Fruit fly (Drosophila melanogaster) whole organism, prepupa: Measurements from ENCODE around the gene CG13384.

Experiments
- CG11902 ChIP-seq: fragments of 200-800 bp; sonication (Bioruptor generic); optimal IDR thresholded peaks from 3 replicates; lab custom pipeline; 2016; ENCODE audit warnings: missing biosample characterization, missing genetic modification characterization
- CG15336 ChIP-seq: fragments of 200-800 bp; sonication (Bioruptor generic); IDR thresholded peaks from 2 replicates; pipeline ENCODE4 v1.3.6; 2022; ENCODE audit warnings: missing biosample characterization, missing genetic modification characterization
- CG16779 ChIP-seq: fragments of 200-800 bp; sonication (Bioruptor generic); optimal IDR thresholded peaks from 3 replicates; lab custom pipeline; 2017; ENCODE audit warnings: missing biosample characterization, mild to moderate bottlenecking, missing genetic modification characterization
- CG6276 ChIP-seq: fragments of 200-800 bp; sonication (Bioruptor generic); optimal IDR thresholded peaks from 2 replicates; lab custom pipeline; 2017; ENCODE audit warnings: missing biosample characterization, mild to moderate bottlenecking, missing genetic modification characterization
- CG6854 ChIP-seq: fragments of 200-800 bp; sonication (Bioruptor generic); optimal IDR thresholded peaks from 2 replicates; lab custom pipeline; 2017; ENCODE audit warnings: missing biosample characterization, mild to moderate bottlenecking, missing genetic modification characterization
- CG8319 ChIP-seq: fragments of 200-800 bp; sonication (Bioruptor generic); optimal IDR thresholded peaks from 3 replicates; lab custom pipeline; 2016; ENCODE audit warnings: missing biosample characterization, missing genetic modification characterization
- Eip93F ChIP-seq: fragments of 200-800 bp; sonication (Bioruptor generic); optimal IDR thresholded peaks from 2 replicates; lab custom pipeline; 2016; ENCODE audit warnings: missing biosample characterization, mild to moderate bottlenecking, missing genetic modification characterization
- dac ChIP-seq: fragments of 200-800 bp; sonication (Bioruptor generic); optimal IDR thresholded peaks from 2 replicates; lab custom pipeline; 2017; ENCODE audit warnings: missing biosample characterization, mild to moderate bottlenecking, missing genetic modification characterization
- net ChIP-seq: fragments of 200-800 bp; sonication (Bioruptor generic); optimal IDR thresholded peaks from 3 replicates; lab custom pipeline; 2016; ENCODE audit warnings: missing biosample characterization, missing genetic modification characterization

DNA sequence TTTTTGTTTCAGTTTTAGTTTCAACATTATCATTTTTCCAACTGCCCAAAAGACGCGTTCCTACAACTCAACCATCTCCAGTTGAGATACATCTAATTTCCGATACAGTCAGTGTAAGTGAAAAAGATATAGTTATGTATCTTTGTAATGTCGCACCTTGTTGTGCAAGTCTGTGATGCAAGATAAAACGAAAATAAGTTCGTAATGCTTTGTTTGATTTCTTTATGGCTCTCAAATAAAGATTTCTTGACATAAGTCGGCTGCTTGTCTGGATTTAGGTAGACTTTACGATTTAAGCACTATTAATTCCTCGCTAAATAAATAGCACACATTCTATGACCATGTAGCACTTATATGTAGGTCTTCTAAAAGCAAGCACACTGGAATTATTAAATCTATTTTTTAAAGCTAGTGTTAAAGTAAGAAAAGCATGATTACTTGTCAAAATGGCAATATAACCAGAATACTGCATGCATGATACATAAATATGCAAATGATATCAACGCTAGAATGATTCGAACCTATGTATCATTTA, 797 bp downstream of the CG13384 start:
- TF ChIP-seq CG6854 (no peak), CG11902 (GFP tag; lab: Kevin White, UChicago) (no peak), Eip93F (no peak), CG8319 (GFP tag; lab: Kevin White, UChicago) (no peak), net (GFP tag; lab: Kevin White, UChicago) (no peak), CG15336 (GFP tag; lab: Robert Waterston, UW) (no peak), CG6276 (GFP tag; lab: Kevin White, UChicago) (no peak), CG16779 (no peak), dac (GFP tag; lab: Kevin White, UChicago) (no peak)
